Worm (Caenorhabditis elegans): ENCODE measurements around the gene slc-17.2.

The slc-17.2 gene

DNA sequence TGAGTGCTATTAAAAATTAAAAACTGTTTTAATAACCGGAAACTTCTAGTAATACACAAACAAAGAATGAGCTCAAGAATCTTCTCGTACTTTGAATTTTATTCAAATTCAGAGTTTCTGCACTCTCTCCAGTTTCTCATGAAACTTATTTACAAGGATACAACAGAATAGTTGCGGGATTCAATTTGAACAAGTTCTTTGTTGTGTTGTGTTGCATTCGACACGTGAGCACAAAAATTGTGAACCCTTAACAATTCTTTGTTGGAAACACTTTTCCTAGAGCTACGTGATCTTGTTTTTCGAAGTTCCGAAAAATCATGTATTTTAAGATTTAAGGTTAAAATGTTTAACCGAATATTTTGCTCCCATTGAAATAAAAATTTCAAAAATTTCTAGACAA lies 16.1 kb downstream of the slc-17.2 start:
- TF ChIP-seq W03F9.2 (tag; optimal IDR thresholded peaks at IDR 0.05) (no peak), him-1 (tag; optimal IDR thresholded peaks at IDR 0.05) (no peak), dao-5 (tag; optimal IDR thresholded peaks at IDR 0.05) (no peak)

ce11 chrIII:9366971-9367370 lies 22.9 kb downstream of the slc-17.2 start, which contains the start of gene crn-6:
crn-6 (plus strand) TSS chrIII:9367271.
- TF ChIP-seq W03F9.2 (tag; optimal IDR thresholded peaks at IDR 0.05) (no peak), him-1 (tag; optimal IDR thresholded peaks at IDR 0.05) (no peak), dao-5 (tag; optimal IDR thresholded peaks at IDR 0.05) (no peak)

DNA sequence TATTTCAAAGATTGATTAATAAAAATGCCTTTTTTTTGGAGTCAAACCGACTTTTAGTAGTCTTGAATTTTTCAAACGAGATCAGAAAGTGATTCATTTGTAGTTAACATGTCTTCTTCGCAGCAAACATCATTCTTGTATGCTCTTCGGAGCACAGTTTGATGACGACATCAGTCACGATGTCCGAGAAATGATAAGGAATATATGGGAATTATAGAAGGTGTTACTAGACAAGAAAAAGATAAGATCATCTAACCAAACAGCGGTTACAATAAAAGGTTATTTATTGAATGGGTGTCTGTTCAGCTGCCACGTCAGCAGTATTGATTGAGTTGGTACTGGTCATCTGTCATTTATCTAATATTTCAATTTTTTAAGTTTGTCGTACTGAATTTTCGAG lies 23.5 kb downstream of the slc-17.2 start:
- TF ChIP-seq W03F9.2 (tag; optimal IDR thresholded peaks at IDR 0.05): no peak
- TF ChIP-seq dao-5 (tag; optimal IDR thresholded peaks at IDR 0.05): no peak
- no peak for TF ChIP-seq him-1 (tag; optimal IDR thresholded peaks at IDR 0.05)

DNA sequence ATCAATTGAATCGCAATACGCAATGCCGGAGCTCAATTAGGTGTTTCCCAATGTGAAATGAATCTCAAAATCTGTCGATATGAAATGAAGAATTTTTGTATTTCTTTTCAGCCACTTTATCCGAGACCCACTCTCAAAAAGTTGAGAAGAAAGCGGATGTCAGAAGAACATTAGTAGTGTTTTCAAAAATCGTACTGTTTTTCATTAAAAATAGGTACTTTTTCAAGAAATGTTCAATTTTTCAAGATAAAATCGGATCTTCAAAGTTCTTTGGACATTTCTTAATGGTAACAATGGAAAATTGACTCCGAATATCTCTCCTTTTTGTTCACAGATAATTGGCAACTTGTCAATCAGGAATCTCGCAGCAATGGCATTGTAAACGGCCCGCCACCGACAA lies 28.7 kb downstream of the slc-17.2 start, which contains the start of gene flp-25:
TSS of gene flp-25 (plus strand) at position 301 of the 400 bp plus-strand sequence.
- TF ChIP-seq him-1 (tag; optimal IDR thresholded peaks at IDR 0.05) (no peak), W03F9.2 (tag; optimal IDR thresholded peaks at IDR 0.05) (no peak), dao-5 (tag; optimal IDR thresholded peaks at IDR 0.05) (no peak)

ce11 chrIII:9359060-9359459 lies 30.8 kb downstream of the slc-17.2 start, which contains the start of gene K04H4.5:
K04H4.5 (plus strand) TSS chrIII:9359360.
- TF ChIP-seq W03F9.2 (tag; optimal IDR thresholded peaks at IDR 0.05) (no peak), dao-5 (tag; optimal IDR thresholded peaks at IDR 0.05) (no peak), him-1 (tag; optimal IDR thresholded peaks at IDR 0.05) (no peak)

- no peak for TF ChIP-seq W03F9.2 (tag; optimal IDR thresholded peaks at IDR 0.05)
- no peak for TF ChIP-seq dao-5 (tag; optimal IDR thresholded peaks at IDR 0.05)
- no peak for TF ChIP-seq him-1 (tag; optimal IDR thresholded peaks at IDR 0.05)
Measured at ce11 chrIII:9355412-9355969, 34.4 kb downstream of the slc-17.2 start, which contains the start of gene chtb-1. chtb-1 (minus strand) TSS chrIII:9355462.

- TF ChIP-seq him-1 (tag; optimal IDR thresholded peaks at IDR 0.05) (no peak), dao-5 (tag; optimal IDR thresholded peaks at IDR 0.05) (no peak), W03F9.2 (tag; optimal IDR thresholded peaks at IDR 0.05) (no peak)
Measured at ce11 chrIII:9353814-9354213, 36.1 kb downstream of the slc-17.2 start.

- no peak for TF ChIP-seq W03F9.2 (tag; optimal IDR thresholded peaks at IDR 0.05)
- no peak for TF ChIP-seq him-1 (tag; optimal IDR thresholded peaks at IDR 0.05)
- no peak for TF ChIP-seq dao-5 (tag; optimal IDR thresholded peaks at IDR 0.05)
Measured at ce11 chrIII:9346722-9347121, 43.2 kb downstream of the slc-17.2 start.

DNA sequence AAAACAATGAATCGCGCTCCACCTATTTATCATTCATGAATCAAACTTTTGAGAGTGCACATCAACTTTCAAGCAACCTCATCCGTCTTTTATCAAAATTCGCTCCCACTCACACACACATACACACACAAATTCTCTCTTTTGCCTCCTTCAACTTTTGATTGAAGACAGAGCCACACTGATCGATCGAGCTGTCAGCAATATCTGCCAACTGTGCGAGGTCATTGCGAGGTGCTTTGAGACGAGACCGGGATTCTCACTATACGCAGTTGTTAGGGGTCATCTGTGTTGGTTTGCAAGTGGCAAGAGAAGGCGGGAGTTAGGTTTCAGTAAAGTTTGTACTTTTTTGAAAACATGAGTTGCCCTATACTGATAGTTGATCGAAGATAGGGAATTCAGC lies 43.8 kb downstream of the slc-17.2 start:
- no peak for TF ChIP-seq W03F9.2 (tag; optimal IDR thresholded peaks at IDR 0.05)
- TF ChIP-seq dao-5 (tag; optimal IDR thresholded peaks at IDR 0.05): no peak
- no peak for TF ChIP-seq him-1 (tag; optimal IDR thresholded peaks at IDR 0.05)

- TF ChIP-seq W03F9.2 (tag; optimal IDR thresholded peaks at IDR 0.05) (no peak), him-1 (tag; optimal IDR thresholded peaks at IDR 0.05) (no peak), dao-5 (tag; optimal IDR thresholded peaks at IDR 0.05) (no peak)
Measured at ce11 chrIII:9344347-9344746, 45.6 kb downstream of the slc-17.2 start, which contains the start of gene emb-9. emb-9 (minus strand) TSS chrIII:9344447.

DNA sequence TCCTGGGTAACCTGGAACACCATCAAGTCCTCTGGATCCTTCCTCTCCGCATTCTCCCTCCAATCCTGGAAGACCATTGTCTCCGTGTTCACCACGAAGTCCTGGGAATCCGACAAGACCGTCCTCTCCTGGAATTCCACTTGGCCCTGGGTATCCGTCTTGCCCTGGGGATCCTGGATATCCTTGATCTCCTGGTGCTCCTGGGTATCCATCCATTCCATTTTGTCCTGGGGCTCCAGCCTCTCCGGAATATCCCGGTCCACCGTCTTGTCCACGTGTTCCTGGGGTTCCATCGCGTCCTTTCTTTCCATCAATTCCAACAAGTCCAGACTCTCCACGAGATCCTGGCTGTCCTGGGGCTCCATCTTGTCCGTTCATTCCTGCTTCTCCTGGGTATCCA lies 49.9 kb downstream of the slc-17.2 start:
- TF ChIP-seq dao-5 (tag; optimal IDR thresholded peaks at IDR 0.05) (no peak), him-1 (tag; optimal IDR thresholded peaks at IDR 0.05) (no peak), W03F9.2 (tag; optimal IDR thresholded peaks at IDR 0.05) (no peak)

ce11 chrIII:9337968-9338367 lies 51.9 kb downstream of the slc-17.2 start:
- TF ChIP-seq W03F9.2 (tag; optimal IDR thresholded peaks at IDR 0.05): no peak
- TF ChIP-seq him-1 (tag; optimal IDR thresholded peaks at IDR 0.05): no peak
- TF ChIP-seq dao-5 (tag; optimal IDR thresholded peaks at IDR 0.05): no peak
